Worm (Caenorhabditis elegans): Measurements from ENCODE around the gene tag-294.
A peak's percentile ranks its signal among the peaks of the same experiment; 100 is the strongest.

The tag-294 gene

DNA sequence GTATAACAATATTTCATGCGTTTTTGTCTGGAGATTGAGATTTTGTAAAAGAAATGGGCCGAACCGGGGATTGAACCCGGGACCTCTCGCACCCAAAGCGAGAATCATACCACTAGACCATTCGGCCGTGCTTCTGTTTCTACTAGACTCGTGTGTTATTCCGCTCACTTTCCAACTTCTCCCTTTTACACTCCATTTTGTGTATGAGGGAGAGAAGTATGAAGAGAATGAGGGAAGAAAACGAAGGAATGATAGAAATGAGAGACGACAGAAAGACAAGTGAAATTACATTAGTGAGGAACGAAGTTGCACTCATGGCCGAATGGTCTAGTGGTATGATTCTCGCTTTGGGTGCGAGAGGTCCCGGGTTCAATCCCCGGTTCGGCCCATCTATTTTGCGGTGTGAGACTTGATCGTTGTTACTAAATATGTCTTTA lies 38.0 kb upstream of the tag-294 start (continued):
- TF ChIP-seq ceh-31 (tag; optimal IDR thresholded peaks at IDR 0.05) (peak; percentile 84), F13H6.1 (tag; optimal IDR thresholded peaks at IDR 0.05) (peak; percentile 84), npax-4 (tag; optimal IDR thresholded peaks at IDR 0.05) (peak; percentile 70), dmd-4 (tag; optimal IDR thresholded peaks at IDR 0.05; ENCODE audit: borderline replicate concordance) (peak; percentile 89), pros-1 (tag; optimal IDR thresholded peaks at IDR 0.05) (no peak), C08G9.2 (tag; optimal IDR thresholded peaks at IDR 0.05) (peak; percentile 77), fkh-10 (GFP tag; optimal IDR thresholded peaks at IDR 0.05) (peak; percentile 57), ref-2 (tag; optimal IDR thresholded peaks at IDR 0.05) (peak; percentile 79), hlh-13 (GFP tag; optimal IDR thresholded peaks at IDR 0.05) (peak; percentile 89), ceh-2 (tag; optimal IDR thresholded peaks at IDR 0.05) (peak; percentile 65), madf-2 (tag; optimal IDR thresholded peaks at IDR 0.05) (peak; percentile 90), ttx-3 (tag; optimal IDR thresholded peaks at IDR 0.05) (peak; percentile 78), ceh-22 (tag; optimal IDR thresholded peaks at IDR 0.05) (no peak), fkh-6 (tag; optimal IDR thresholded peaks at IDR 0.05) (peak; percentile 84), Y22D7AL.16 (tag; optimal IDR thresholded peaks at IDR 0.05) (peak; percentile 72), gmeb-2 (tag; optimal IDR thresholded peaks at IDR 0.05) (peak; percentile 86), ceh-6 (GFP tag; optimal IDR thresholded peaks at IDR 0.05) (peak; percentile 86)

DNA sequence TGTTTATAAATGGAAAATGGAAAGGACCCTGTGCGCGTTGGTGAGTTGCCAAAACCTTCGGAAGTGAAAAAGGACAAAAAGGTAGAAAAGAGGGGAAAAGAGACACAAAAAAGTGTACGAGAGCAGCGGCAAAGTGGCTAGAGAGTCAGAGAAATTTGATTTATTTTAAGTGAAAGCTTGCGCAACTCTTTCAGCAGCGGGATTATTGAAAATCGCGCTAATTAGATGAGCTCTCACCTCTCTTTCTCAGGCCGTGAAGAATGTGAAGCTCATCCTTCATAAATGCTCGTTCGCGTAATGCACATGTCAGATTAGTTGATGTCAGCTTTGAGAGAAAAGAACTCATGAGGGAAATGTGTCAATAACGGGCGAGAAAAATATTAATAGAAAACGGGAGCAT lies 36.0 kb upstream of the tag-294 start:
- TF ChIP-seq unc-42 (tag; optimal IDR thresholded peaks at IDR 0.05) (peak; percentile 99), ceh-31 (tag; optimal IDR thresholded peaks at IDR 0.05) (peak; percentile 49), dve-1 (tag; optimal IDR thresholded peaks at IDR 0.05) (no peak), unc-55 (GFP tag; optimal IDR thresholded peaks at IDR 0.05) (no peak)

DNA sequence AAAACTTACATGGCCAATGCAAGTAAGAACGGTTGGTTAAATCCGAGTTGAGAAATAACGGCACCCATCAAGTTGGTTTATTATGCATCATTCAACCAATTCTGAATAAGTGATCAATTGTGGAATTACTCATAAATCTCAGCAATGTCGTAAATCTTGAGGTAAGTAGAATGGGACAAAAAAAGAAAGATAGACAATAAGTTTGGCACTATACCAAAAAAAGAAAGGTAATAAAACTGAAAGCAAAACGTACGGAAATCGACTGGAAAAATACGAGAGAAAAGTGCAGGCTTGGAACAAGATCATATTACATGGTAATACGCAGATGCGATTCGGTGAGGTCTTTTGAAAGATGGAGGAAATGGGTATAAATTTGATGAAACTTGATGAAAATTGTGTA lies 35.5 kb upstream of the tag-294 start, which contains the start of gene F46G11.4:
F46G11.4 (minus strand) TSS at position 101 of the 400 bp plus-strand sequence.
- TF ChIP-seq rnt-1 (tag; optimal IDR thresholded peaks at IDR 0.05) (no peak), mec-3 (tag; optimal IDR thresholded peaks at IDR 0.05; ENCODE audit: borderline replicate concordance) (no peak), ceh-31 (tag; optimal IDR thresholded peaks at IDR 0.05) (no peak), ceh-24 (tag; optimal IDR thresholded peaks at IDR 0.05) (no peak), sox-4 (tag; optimal IDR thresholded peaks at IDR 0.05) (no peak), ahr-1 (tag; optimal IDR thresholded peaks at IDR 0.05) (no peak)

DNA sequence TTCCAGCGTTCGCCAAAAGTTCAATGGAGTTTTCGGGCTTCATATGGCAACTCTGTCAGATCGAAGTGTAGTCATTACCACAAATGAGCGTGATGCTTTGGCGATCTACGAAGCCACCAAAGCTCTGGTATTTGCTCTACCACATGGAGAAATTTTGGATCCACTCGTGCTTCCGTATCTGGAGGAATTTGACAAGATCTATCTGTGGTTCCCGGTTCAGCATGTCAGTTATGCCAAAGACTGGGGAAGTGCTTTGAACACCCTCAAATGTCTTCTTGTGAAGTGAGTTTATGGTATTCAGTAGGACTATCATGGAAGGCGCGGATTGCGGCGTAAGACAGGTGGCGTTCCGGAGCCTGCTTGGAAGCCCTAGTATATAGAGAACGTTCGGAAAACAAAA lies 31.2 kb upstream of the tag-294 start:
- TF ChIP-seq pqm-1 (tag; optimal IDR thresholded peaks at IDR 0.05), result no peak
- no peak for TF ChIP-seq che-1 (tag; optimal IDR thresholded peaks at IDR 0.05)
- TF ChIP-seq ceh-2 (tag; optimal IDR thresholded peaks at IDR 0.05), result no peak
- TF ChIP-seq pha-4 (tag; optimal IDR thresholded peaks at IDR 0.05), result no peak

DNA sequence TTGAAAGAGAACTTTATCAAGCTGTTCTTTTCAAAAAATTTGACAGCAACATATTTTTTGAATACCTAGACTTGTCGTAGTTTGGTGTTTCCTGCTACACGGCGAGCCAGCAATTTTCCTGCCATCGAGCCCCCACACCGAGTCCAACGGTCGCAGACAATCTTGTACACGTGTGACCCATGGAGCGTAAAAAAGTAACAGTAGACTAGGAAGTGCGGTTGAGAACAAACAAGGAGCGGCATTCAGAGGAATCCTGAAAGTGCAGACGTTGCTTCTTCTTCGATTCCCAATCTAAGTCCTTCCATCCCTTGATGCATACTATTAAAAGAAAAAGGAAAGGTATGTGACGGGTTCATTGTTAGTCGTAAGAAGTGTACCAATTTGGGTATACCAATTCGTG lies 27.7 kb upstream of the tag-294 start, which contains the start of gene twnk-1:
twnk-1 (plus strand) TSS at position 301 of the 400 bp plus-strand sequence.
- TF ChIP-seq pha-2 (tag; optimal IDR thresholded peaks at IDR 0.05) (no peak), odd-2 (tag; optimal IDR thresholded peaks at IDR 0.05) (no peak), fkh-10 (GFP tag; optimal IDR thresholded peaks at IDR 0.05) (no peak), madf-2 (tag; optimal IDR thresholded peaks at IDR 0.05) (no peak), hlh-6 (tag; optimal IDR thresholded peaks at IDR 0.05) (no peak), ceh-30 (tag; optimal IDR thresholded peaks at IDR 0.05) (no peak)

DNA sequence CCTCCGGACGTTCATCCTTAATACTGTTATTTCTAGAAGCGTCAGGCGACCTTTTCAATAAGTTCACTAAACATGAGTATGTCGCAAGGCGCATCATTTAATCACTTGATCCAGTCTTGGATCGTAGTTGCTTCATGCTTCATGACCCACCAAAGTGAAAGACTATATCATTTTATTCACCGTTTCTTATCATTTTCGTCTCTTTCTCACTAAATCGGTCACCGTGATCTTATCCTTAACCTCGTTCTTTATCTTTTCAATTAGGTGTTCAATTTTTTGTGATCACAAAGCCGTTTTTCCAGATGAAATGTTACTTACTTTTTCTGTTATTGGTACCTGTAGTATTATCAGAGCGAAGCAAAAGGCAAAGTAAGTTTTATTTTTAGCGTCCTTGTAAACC lies 24.7 kb upstream of the tag-294 start, which contains the start of gene F46G11.2:
F46G11.2 (plus strand) TSS at position 301 of the 400 bp plus-strand sequence.
- TF ChIP-seq ama-1 (optimal IDR thresholded peaks at IDR 0.05) (no peak), ceh-24 (tag; optimal IDR thresholded peaks at IDR 0.05) (no peak), zip-5 (tag; optimal IDR thresholded peaks at IDR 0.05) (no peak), pax-1 (tag; optimal IDR thresholded peaks at IDR 0.05) (no peak)
